Fruit fly (Drosophila melanogaster): Measurements from ENCODE around the gene CG14691.

DNA sequence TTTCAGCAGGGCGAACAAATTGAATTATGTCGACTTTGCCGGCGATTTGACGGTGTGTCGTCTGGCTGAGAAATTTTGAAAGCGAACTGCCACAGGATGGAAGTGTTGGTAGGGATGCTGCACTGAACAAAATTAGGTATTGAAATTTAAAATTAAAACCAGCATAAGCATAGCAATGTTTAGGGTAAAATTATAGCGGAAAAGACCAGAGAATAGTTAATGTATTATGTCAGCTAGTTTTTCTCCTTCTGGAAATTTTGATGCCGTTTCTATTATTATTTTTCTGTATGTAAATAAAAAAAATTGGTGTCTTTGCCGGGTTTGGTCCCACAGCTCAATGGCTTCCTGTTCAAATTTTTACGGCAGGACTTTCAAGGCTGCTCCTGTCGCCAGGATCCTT, 28.7 kb downstream of the CG14691 start:
- TF ChIP-seq pan (optimal IDR thresholded peaks at IDR 0.05) = no peak
- no peak for TF ChIP-seq CG8478 (optimal IDR thresholded peaks at IDR 0.05)
- TF ChIP-seq psq (optimal IDR thresholded peaks at IDR 0.05) = no peak

Data from whole organism.